Worm (Caenorhabditis elegans): ENCODE measurements around the gene Y39E4B.6.

Gene Y39E4B.6

ce11 chrIII:13062414-13062965, 8.1 kb upstream of the Y39E4B.6 start:
- peak; percentile 76 for TF ChIP-seq F13C5.2 (tag; optimal IDR thresholded peaks at IDR 0.05)
- peak; percentile 84 for TF ChIP-seq hmg-4 (GFP tag; optimal IDR thresholded peaks at IDR 0.05)
- TF ChIP-seq tra-4 (tag; optimal IDR thresholded peaks at IDR 0.05): no peak
- TF ChIP-seq tbx-11 (GFP tag; IDR thresholded peaks at IDR 0.05): peak; percentile 59; the same call in 1 of the 2 replicates
- TF ChIP-seq aly-1 (tag; optimal IDR thresholded peaks at IDR 0.05): peak; percentile 38
- TF ChIP-seq ceh-36 (tag; optimal IDR thresholded peaks at IDR 0.05): peak; percentile 27
- TF ChIP-seq B0310.2 (tag; optimal IDR thresholded peaks at IDR 0.05): peak; percentile 22
- no peak for TF ChIP-seq scrt-1 (GFP tag; IDR thresholded peaks at IDR 0.05)
- TF ChIP-seq flt-1 (GFP tag; IDR thresholded peaks at IDR 0.05): no peak; the same call in 1 of the 2 replicates
- TF ChIP-seq ama-1 (optimal IDR thresholded peaks at IDR 0.05): no peak
- no peak for TF ChIP-seq hmbx-1 (tag; optimal IDR thresholded peaks at IDR 0.05)
- TF ChIP-seq sea-1 (GFP tag; conservative IDR thresholded peaks at IDR 0.05): no peak; the same call in 1 of the 2 replicates
- no peak for TF ChIP-seq hnd-1 (tag; optimal IDR thresholded peaks at IDR 0.05)
- peak; percentile 12 for TF ChIP-seq ceh-13 (GFP tag; optimal IDR thresholded peaks at IDR 0.05)
- peak; percentile 59; the same call in 1 of the 2 replicates for TF ChIP-seq pes-1 (GFP tag; IDR thresholded peaks at IDR 0.05)
- no peak for TF ChIP-seq tbx-37 (GFP tag; conservative IDR thresholded peaks at IDR 0.05)
- TF ChIP-seq ets-7 (tag; optimal IDR thresholded peaks at IDR 0.05): peak; percentile 49

ce11 chrIII:13062989-13063388, 7.6 kb upstream of the Y39E4B.6 start:
- no peak for TF ChIP-seq tra-4 (tag; optimal IDR thresholded peaks at IDR 0.05)
- no peak for TF ChIP-seq hmbx-1 (tag; optimal IDR thresholded peaks at IDR 0.05)
- TF ChIP-seq tbx-11 (GFP tag; IDR thresholded peaks at IDR 0.05): no peak
- TF ChIP-seq ama-1 (optimal IDR thresholded peaks at IDR 0.05): no peak
- no peak for TF ChIP-seq hnd-1 (tag; optimal IDR thresholded peaks at IDR 0.05)
- no peak for TF ChIP-seq flt-1 (GFP tag; IDR thresholded peaks at IDR 0.05)
- TF ChIP-seq F13C5.2 (tag; optimal IDR thresholded peaks at IDR 0.05): no peak
- TF ChIP-seq ceh-36 (tag; optimal IDR thresholded peaks at IDR 0.05): no peak
- no peak for TF ChIP-seq tbx-37 (GFP tag; conservative IDR thresholded peaks at IDR 0.05)

ce11 chrIII:13064213-13065184, 6.1 kb upstream of the Y39E4B.6 start:
- TF ChIP-seq hmbx-1 (tag; optimal IDR thresholded peaks at IDR 0.05) (no peak), F13C5.2 (tag; optimal IDR thresholded peaks at IDR 0.05) (no peak), ama-1 (optimal IDR thresholded peaks at IDR 0.05) (no peak), aly-1 (tag; optimal IDR thresholded peaks at IDR 0.05) (no peak), sea-1 (GFP tag; conservative IDR thresholded peaks at IDR 0.05) (0 out of 2 replicates have a peak, but pooled peaks have one; percentile 47), hnd-1 (tag; optimal IDR thresholded peaks at IDR 0.05) (no peak)

ce11 chrIII:13065694-13066093, 4.9 kb upstream of the Y39E4B.6 start:
- TF ChIP-seq tra-4 (tag; optimal IDR thresholded peaks at IDR 0.05) (no peak), B0310.2 (tag; optimal IDR thresholded peaks at IDR 0.05) (no peak), hmg-4 (GFP tag; optimal IDR thresholded peaks at IDR 0.05) (peak; percentile 66), sea-1 (GFP tag; conservative IDR thresholded peaks at IDR 0.05) (0 out of 2 replicates have a peak, but pooled peaks have one; percentile 55), ama-1 (optimal IDR thresholded peaks at IDR 0.05) (no peak), pes-1 (GFP tag; IDR thresholded peaks at IDR 0.05) (no peak; the same call in 1 of the 2 replicates)

- TF ChIP-seq F13C5.2 (tag; optimal IDR thresholded peaks at IDR 0.05): no peak
Observed at ce11 chrIII:13066828-13067227, 3.7 kb upstream of the Y39E4B.6 start.

ce11 chrIII:13067884-13068767, 2.4 kb upstream of the Y39E4B.6 start:
- TF ChIP-seq sea-1 (GFP tag; conservative IDR thresholded peaks at IDR 0.05) (no peak), pes-1 (GFP tag; IDR thresholded peaks at IDR 0.05) (no peak), ceh-36 (tag; optimal IDR thresholded peaks at IDR 0.05) (peak; percentile 15), hmg-4 (GFP tag; optimal IDR thresholded peaks at IDR 0.05) (peak; percentile 96), aly-1 (tag; optimal IDR thresholded peaks at IDR 0.05) (peak; percentile 53), flt-1 (GFP tag; IDR thresholded peaks at IDR 0.05) (peak; percentile 44), tbx-37 (GFP tag; conservative IDR thresholded peaks at IDR 0.05) (no peak; the same call in 1 of the 2 replicates), ets-7 (tag; optimal IDR thresholded peaks at IDR 0.05) (peak; percentile 21), F13C5.2 (tag; optimal IDR thresholded peaks at IDR 0.05) (peak; percentile 90)

ce11 chrIII:13069416-13069815, 1.1 kb upstream of the Y39E4B.6 start:
- no peak for TF ChIP-seq pes-1 (GFP tag; IDR thresholded peaks at IDR 0.05)
- TF ChIP-seq ama-1 (optimal IDR thresholded peaks at IDR 0.05): no peak
- no peak for TF ChIP-seq ets-7 (tag; optimal IDR thresholded peaks at IDR 0.05)
- TF ChIP-seq tbx-11 (GFP tag; IDR thresholded peaks at IDR 0.05): no peak
- TF ChIP-seq hmg-4 (GFP tag; optimal IDR thresholded peaks at IDR 0.05): no peak
- no peak for TF ChIP-seq scrt-1 (GFP tag; IDR thresholded peaks at IDR 0.05)
- TF ChIP-seq ceh-36 (tag; optimal IDR thresholded peaks at IDR 0.05): no peak
- no peak for TF ChIP-seq tbx-37 (GFP tag; conservative IDR thresholded peaks at IDR 0.05)
- TF ChIP-seq ceh-13 (GFP tag; optimal IDR thresholded peaks at IDR 0.05): no peak
- no peak for TF ChIP-seq F13C5.2 (tag; optimal IDR thresholded peaks at IDR 0.05)
